ENCODE assay signal across 1 fruit fly cellular context in genomic region chr3R:22494523-22495309, dm6.
TF ChIP-seq lines count a peak whose summit lies in the region.

No protein-coding gene starts in this region.

TF ChIP-seq in whole organism, embryonic, 481 proteins besides CTCF, POLR2A, EP300 and RAD21 (continued from another document and continues in another):
- TF ChIP-seq CHES-1-like (GFP tag; optimal IDR thresholded peaks at IDR 0.05; lab: Kevin White, UChicago) = no peak
- peak; percentile 90 for TF ChIP-seq sens (GFP tag; lab: Kevin White, UChicago)
- peak; percentile 66 for TF ChIP-seq Deaf1 (tag; optimal IDR thresholded peaks at IDR 0.05; lab: Kevin White, UChicago)
- TF ChIP-seq CG1602 (GFP tag; optimal IDR thresholded peaks at IDR 0.05; lab: Kevin White, UChicago) = no peak
- TF ChIP-seq CG3281 (GFP tag; optimal IDR thresholded peaks at IDR 0.05; lab: Kevin White, UChicago) = peak; percentile 8
- TF ChIP-seq CG7987 (GFP tag; optimal IDR thresholded peaks at IDR 0.05; lab: Kevin White, UChicago) = no peak
- peak; percentile 32; the same call in 1 of the 2 replicates for TF ChIP-seq CG31441 (GFP tag; IDR thresholded peaks at IDR 0.05; lab: Robert Waterston, UW)
- no peak for TF ChIP-seq sd (tag; optimal IDR thresholded peaks at IDR 0.05; lab: Kevin White, UChicago)
- TF ChIP-seq CG16815 (GFP tag; optimal IDR thresholded peaks at IDR 0.05; lab: Kevin White, UChicago) = no peak
- no peak for TF ChIP-seq CG3995 (GFP tag; optimal IDR thresholded peaks at IDR 0.05; lab: Kevin White, UChicago)
- no peak for TF ChIP-seq inv (GFP tag; IDR thresholded peaks at IDR 0.05; lab: Robert Waterston, UW; ENCODE audit: partially characterized antibody)
- TF ChIP-seq E2f1 (GFP tag; IDR thresholded peaks at IDR 0.05; lab: Robert Waterston, UW) = 0 out of 2 replicates have a peak, but pooled peaks have one; percentile 30
- TF ChIP-seq danr (GFP tag; IDR thresholded peaks at IDR 0.05; lab: Robert Waterston, UW) = no peak
- TF ChIP-seq chinmo (GFP tag; IDR thresholded peaks at IDR 0.05; lab: Robert Waterston, UW; ENCODE audit: partially characterized antibody) = 0 out of 4 replicates have a peak, but pooled peaks have one; percentile 35
- TF ChIP-seq tap (tag; optimal IDR thresholded peaks at IDR 0.05; lab: Kevin White, UChicago) = peak; percentile 36
- TF ChIP-seq Fer1 (GFP tag; optimal IDR thresholded peaks at IDR 0.05; lab: Kevin White, UChicago) = peak; percentile 33
- no peak for TF ChIP-seq Dek (tag; optimal IDR thresholded peaks at IDR 0.05; lab: Kevin White, UChicago)
- TF ChIP-seq CG10979 (tag; optimal IDR thresholded peaks at IDR 0.05; lab: Kevin White, UChicago) = peak; percentile 62
- no peak for TF ChIP-seq pzg (GFP tag; optimal IDR thresholded peaks at IDR 0.05; lab: Kevin White, UChicago)
- TF ChIP-seq exex (tag; optimal IDR thresholded peaks at IDR 0.05; lab: Kevin White, UChicago) = peak; percentile 68
- TF ChIP-seq CG9215 (GFP tag; IDR thresholded peaks at IDR 0.05; lab: Robert Waterston, UW) = peak; percentile 7; the same call in 1 of the 2 replicates
- peak; percentile 50 for TF ChIP-seq nau (GFP tag; optimal IDR thresholded peaks at IDR 0.05; lab: Kevin White, UChicago)
- TF ChIP-seq CG8478 (optimal IDR thresholded peaks at IDR 0.05; lab: Kevin White, UChicago) = peak; percentile 45
- no peak for TF ChIP-seq E2f2 (GFP tag; IDR thresholded peaks at IDR 0.05; lab: Robert Waterston, UW)
- no peak for TF ChIP-seq Side (GFP tag; optimal IDR thresholded peaks at IDR 0.05; lab: Kevin White, UChicago)
- peak; percentile 9 for TF ChIP-seq Six4 (GFP tag; optimal IDR thresholded peaks at IDR 0.05; lab: Kevin White, UChicago)
- no peak for TF ChIP-seq HLHmδ (GFP tag; optimal IDR thresholded peaks at IDR 0.05; lab: Kevin White, UChicago)
- TF ChIP-seq tup (GFP tag; optimal IDR thresholded peaks at IDR 0.05; lab: Kevin White, UChicago) = no peak
- TF ChIP-seq so (GFP tag; IDR thresholded peaks at IDR 0.05; lab: Robert Waterston, UW) = no peak
- no peak for TF ChIP-seq lola (GFP tag; optimal IDR thresholded peaks at IDR 0.05; lab: Kevin White, UChicago)
- TF ChIP-seq Fer2 (tag; optimal IDR thresholded peaks at IDR 0.05; lab: Kevin White, UChicago) = no peak
- TF ChIP-seq gsb-n (tag; optimal IDR thresholded peaks at IDR 0.05; lab: Kevin White, UChicago) = no peak
- no peak for TF ChIP-seq Bteb2 (GFP tag; optimal IDR thresholded peaks at IDR 0.05; lab: Kevin White, UChicago)
- no peak for TF ChIP-seq p53 (GFP tag; optimal IDR thresholded peaks at IDR 0.05; lab: Kevin White, UChicago)
- TF ChIP-seq CG8089 (GFP tag; optimal IDR thresholded peaks at IDR 0.05; lab: Kevin White, UChicago) = no peak
- peak; percentile 28 for TF ChIP-seq CG12769 (tag; optimal IDR thresholded peaks at IDR 0.05; lab: Kevin White, UChicago)
- TF ChIP-seq run (tag; optimal IDR thresholded peaks at IDR 0.05; lab: Kevin White, UChicago) = no peak
- no peak for TF ChIP-seq cas (GFP tag; IDR thresholded peaks at IDR 0.05; lab: Robert Waterston, UW)
- no peak for TF ChIP-seq Xrp1 (GFP tag; IDR thresholded peaks at IDR 0.05; lab: Robert Waterston, UW)
- peak; percentile 23 for TF ChIP-seq Hsf (GFP tag; optimal IDR thresholded peaks at IDR 0.05; lab: Kevin White, UChicago)
- no peak for TF ChIP-seq CG15073 (GFP tag; optimal IDR thresholded peaks at IDR 0.05; lab: Kevin White, UChicago)
- no peak for TF ChIP-seq CG3163 (GFP tag; optimal IDR thresholded peaks at IDR 0.05; lab: Kevin White, UChicago)
- no peak for TF ChIP-seq CG34422 (GFP tag; IDR thresholded peaks at IDR 0.05; lab: Robert Waterston, UW)
- peak; percentile 7 for TF ChIP-seq CG6765 (GFP tag; optimal IDR thresholded peaks at IDR 0.05; lab: Kevin White, UChicago)
- TF ChIP-seq cwo (GFP tag; optimal IDR thresholded peaks at IDR 0.05; lab: Kevin White, UChicago) = peak; percentile 54
- peak; percentile 25 for TF ChIP-seq CG15269 (tag; optimal IDR thresholded peaks at IDR 0.05; lab: Kevin White, UChicago)
- peak; percentile 81 for TF ChIP-seq abd-A (tag; optimal IDR thresholded peaks at IDR 0.05; lab: Kevin White, UChicago)
- no peak for TF ChIP-seq gsb (GFP tag; IDR thresholded peaks at IDR 0.05; lab: Robert Waterston, UW)
- peak; percentile 28; the same call in 2 of the 3 replicates for TF ChIP-seq tgo (GFP tag; IDR thresholded peaks at IDR 0.05; lab: Robert Waterston, UW)
- TF ChIP-seq gro (GFP tag; optimal IDR thresholded peaks at IDR 0.05; lab: Kevin White, UChicago) = no peak
- TF ChIP-seq fd64A (GFP tag; optimal IDR thresholded peaks at IDR 0.05; lab: Kevin White, UChicago) = peak; percentile 3
- no peak for TF ChIP-seq pb (GFP tag; optimal IDR thresholded peaks at IDR 0.05; lab: Kevin White, UChicago)
- no peak for TF ChIP-seq unc-4 (GFP tag; IDR thresholded peaks at IDR 0.05; lab: Robert Waterston, UW; ENCODE audit: partially characterized antibody)
- no peak for TF ChIP-seq C15 (GFP tag; IDR thresholded peaks at IDR 0.05; lab: Robert Waterston, UW)
- peak; percentile 53 for TF ChIP-seq CG7556 (GFP tag; optimal IDR thresholded peaks at IDR 0.05; lab: Kevin White, UChicago)
- TF ChIP-seq dmrt11E (tag; optimal IDR thresholded peaks at IDR 0.05; lab: Kevin White, UChicago) = no peak
- TF ChIP-seq CG16779 (GFP tag; IDR thresholded peaks at IDR 0.05; lab: Robert Waterston, UW) = no peak
- TF ChIP-seq Scr (GFP tag; IDR thresholded peaks at IDR 0.05; lab: Robert Waterston, UW; ENCODE audit: partially characterized antibody) = no peak
- TF ChIP-seq CG4424 (GFP tag; optimal IDR thresholded peaks at IDR 0.05; lab: Kevin White, UChicago) = peak; percentile 54
- TF ChIP-seq CG32767 (GFP tag; IDR thresholded peaks at IDR 0.05; lab: Robert Waterston, UW) = no peak
- TF ChIP-seq Hmx (GFP tag; optimal IDR thresholded peaks at IDR 0.05; lab: Kevin White, UChicago) = no peak
- TF ChIP-seq otp (GFP tag; IDR thresholded peaks at IDR 0.05; lab: Robert Waterston, UW) = no peak
- TF ChIP-seq rib (GFP tag; IDR thresholded peaks at IDR 0.05; lab: Robert Waterston, UW) = no peak
- TF ChIP-seq CG3065 (GFP tag; optimal IDR thresholded peaks at IDR 0.05; lab: Kevin White, UChicago) = no peak
- TF ChIP-seq Adf1 (GFP tag; IDR thresholded peaks at IDR 0.05; lab: Robert Waterston, UW) = no peak
- TF ChIP-seq dimm (GFP tag; IDR thresholded peaks at IDR 0.05; lab: Robert Waterston, UW) = no peak
- TF ChIP-seq Mad (GFP tag; optimal IDR thresholded peaks at IDR 0.05; lab: Kevin White, UChicago) = no peak
- no peak for TF ChIP-seq PHDP (tag; optimal IDR thresholded peaks at IDR 0.05; lab: Kevin White, UChicago)
- TF ChIP-seq Dip2 (GFP tag; IDR thresholded peaks at IDR 0.05; lab: Robert Waterston, UW) = no peak
- TF ChIP-seq CG11560 (tag; IDR thresholded peaks at IDR 0.05; lab: Robert Waterston, UW) = no peak
- TF ChIP-seq CG11723 (GFP tag; optimal IDR thresholded peaks at IDR 0.05; lab: Kevin White, UChicago) = no peak
- no peak for TF ChIP-seq CG8765 (GFP tag; IDR thresholded peaks at IDR 0.05; lab: Robert Waterston, UW)
- peak in 1 of 2 experiments; percentile 21 for TF ChIP-seq Hr51 (GFP tag; optimal IDR thresholded peaks at IDR 0.05; lab: Kevin White, UChicago)
- TF ChIP-seq CG11085 (GFP tag; IDR thresholded peaks at IDR 0.05; lab: Robert Waterston, UW) = no peak
- TF ChIP-seq CG14667 (GFP tag; IDR thresholded peaks at IDR 0.05; lab: Robert Waterston, UW) = 0 out of 2 replicates have a peak, but pooled peaks have one; percentile 44
- TF ChIP-seq dan (GFP tag; IDR thresholded peaks at IDR 0.05; lab: Robert Waterston, UW) = no peak
- TF ChIP-seq sim (GFP tag; IDR thresholded peaks at IDR 0.05; lab: Robert Waterston, UW) = no peak
- TF ChIP-seq CG1529 (GFP tag; optimal IDR thresholded peaks at IDR 0.05; lab: Kevin White, UChicago) = no peak
- TF ChIP-seq NK7.1 (GFP tag; optimal IDR thresholded peaks at IDR 0.05; lab: Kevin White, UChicago) = no peak
- peak; percentile 6 for TF ChIP-seq D19B (GFP tag; optimal IDR thresholded peaks at IDR 0.05; lab: Kevin White, UChicago)
- no peak for TF ChIP-seq ERR (GFP tag; optimal IDR thresholded peaks at IDR 0.05; lab: Kevin White, UChicago)
- no peak for TF ChIP-seq Blimp-1 (GFP tag; optimal IDR thresholded peaks at IDR 0.05; lab: Kevin White, UChicago)
- TF ChIP-seq ewg (GFP tag; optimal IDR thresholded peaks at IDR 0.05; lab: Kevin White, UChicago) = no peak
- no peak for TF ChIP-seq jigr1 (GFP tag; IDR thresholded peaks at IDR 0.05; lab: Robert Waterston, UW)
- peak; percentile 11 for TF ChIP-seq BtbVII (GFP tag; optimal IDR thresholded peaks at IDR 0.05; lab: Kevin White, UChicago)
- no peak for TF ChIP-seq CG3726 (GFP tag; IDR thresholded peaks at IDR 0.05; lab: Robert Waterston, UW)
- TF ChIP-seq Mes4 (GFP tag; optimal IDR thresholded peaks at IDR 0.05; lab: Kevin White, UChicago) = no peak
- no peak for TF ChIP-seq CG18599 (GFP tag; optimal IDR thresholded peaks at IDR 0.05; lab: Kevin White, UChicago)
- TF ChIP-seq sc (optimal IDR thresholded peaks at IDR 0.05; lab: Kevin White, UChicago) = no peak
- no peak for TF ChIP-seq sc (GFP tag; optimal IDR thresholded peaks at IDR 0.05; lab: Kevin White, UChicago)
- peak; percentile 35 for TF ChIP-seq Max (GFP tag; optimal IDR thresholded peaks at IDR 0.05; lab: Kevin White, UChicago)
- no peak for TF ChIP-seq pho (GFP tag; optimal IDR thresholded peaks at IDR 0.05; lab: Kevin White, UChicago)
- no peak for TF ChIP-seq BEAF-32 (GFP tag; optimal IDR thresholded peaks at IDR 0.05; lab: Kevin White, UChicago)
- TF ChIP-seq Lpt (GFP tag; optimal IDR thresholded peaks at IDR 0.05; lab: Kevin White, UChicago) = no peak
- TF ChIP-seq ab (GFP tag; optimal IDR thresholded peaks at IDR 0.05; lab: Kevin White, UChicago) = no peak
- no peak for TF ChIP-seq ranshi (GFP tag; IDR thresholded peaks at IDR 0.05; lab: Robert Waterston, UW)
- peak; percentile 26 for TF ChIP-seq unpg (GFP tag; optimal IDR thresholded peaks at IDR 0.05; lab: Kevin White, UChicago)
- TF ChIP-seq ind (GFP tag; optimal IDR thresholded peaks at IDR 0.05; lab: Kevin White, UChicago) = peak; percentile 59
- no peak for TF ChIP-seq shn (GFP tag; optimal IDR thresholded peaks at IDR 0.05; lab: Kevin White, UChicago)
- TF ChIP-seq Spps (tag; optimal IDR thresholded peaks at IDR 0.05; lab: Kevin White, UChicago) = no peak
- TF ChIP-seq pan (optimal IDR thresholded peaks at IDR 0.05; lab: Kevin White, UChicago) = no peak
- TF ChIP-seq pan (GFP tag; optimal IDR thresholded peaks at IDR 0.05 in 1 of 2, IDR thresholded peaks at IDR 0.05 in 1 of 2) = no peak
- no peak for TF ChIP-seq lov (optimal IDR thresholded peaks at IDR 0.05; lab: Kevin White, UChicago)
- TF ChIP-seq lov (GFP tag; IDR thresholded peaks at IDR 0.05; lab: Robert Waterston, UW) = no peak
- no peak for TF ChIP-seq toy (GFP tag; IDR thresholded peaks at IDR 0.05; lab: Robert Waterston, UW)
- TF ChIP-seq CG11398 (GFP tag; optimal IDR thresholded peaks at IDR 0.05; lab: Kevin White, UChicago) = no peak
- no peak for TF ChIP-seq CkIIα-i1 (GFP tag; IDR thresholded peaks at IDR 0.05; lab: Robert Waterston, UW)
- no peak for TF ChIP-seq CG18262 (tag; optimal IDR thresholded peaks at IDR 0.05; lab: Kevin White, UChicago)
- TF ChIP-seq fd3F (GFP tag; optimal IDR thresholded peaks at IDR 0.05; lab: Kevin White, UChicago) = no peak
- TF ChIP-seq CG14441 (GFP tag; IDR thresholded peaks at IDR 0.05; lab: Robert Waterston, UW) = no peak
- no peak for TF ChIP-seq tio (GFP tag; optimal IDR thresholded peaks at IDR 0.05; lab: Kevin White, UChicago)
- TF ChIP-seq CG11504 (tag; optimal IDR thresholded peaks at IDR 0.05; lab: Kevin White, UChicago) = peak; percentile 70
- TF ChIP-seq ash1 (GFP tag; optimal IDR thresholded peaks at IDR 0.05; lab: Kevin White, UChicago) = no peak
- peak; percentile 40 for TF ChIP-seq CG13296 (GFP tag; optimal IDR thresholded peaks at IDR 0.05; lab: Kevin White, UChicago)
- peak; percentile 40 for TF ChIP-seq CG8281 (tag; optimal IDR thresholded peaks at IDR 0.05; lab: Kevin White, UChicago)
- TF ChIP-seq wdn (GFP tag; IDR thresholded peaks at IDR 0.05; lab: Robert Waterston, UW) = 0 out of 2 replicates have a peak, but pooled peaks have one; percentile 37
- TF ChIP-seq bigmax (GFP tag; optimal IDR thresholded peaks at IDR 0.05; lab: Kevin White, UChicago) = no peak
- peak; percentile 2 for TF ChIP-seq sug (tag; optimal IDR thresholded peaks at IDR 0.05; lab: Kevin White, UChicago)
- no peak for TF ChIP-seq az2 (GFP tag; optimal IDR thresholded peaks at IDR 0.05; lab: Kevin White, UChicago)
- TF ChIP-seq cg (GFP tag; optimal IDR thresholded peaks at IDR 0.05; lab: Kevin White, UChicago) = peak; percentile 35
- TF ChIP-seq fd96Cb (tag; optimal IDR thresholded peaks at IDR 0.05; lab: Kevin White, UChicago) = peak; percentile 73
- TF ChIP-seq CG18619 (GFP tag; optimal IDR thresholded peaks at IDR 0.05; lab: Kevin White, UChicago) = no peak
- peak; percentile 33 for TF ChIP-seq CG4820 (GFP tag; optimal IDR thresholded peaks at IDR 0.05; lab: Kevin White, UChicago)
- peak; percentile 58 for TF ChIP-seq CG7839 (tag; optimal IDR thresholded peaks at IDR 0.05; lab: Kevin White, UChicago)
- peak; percentile 0 for TF ChIP-seq CG15514 (GFP tag; optimal IDR thresholded peaks at IDR 0.05; lab: Kevin White, UChicago)
- no peak for TF ChIP-seq CG31365 (tag; optimal IDR thresholded peaks at IDR 0.05; lab: Kevin White, UChicago)
- TF ChIP-seq CG8359 (GFP tag; optimal IDR thresholded peaks at IDR 0.05; lab: Kevin White, UChicago; ENCODE audit: borderline replicate concordance) = no peak
- TF ChIP-seq chif (GFP tag; optimal IDR thresholded peaks at IDR 0.05; lab: Kevin White, UChicago) = no peak
- no peak for TF ChIP-seq nom (GFP tag; optimal IDR thresholded peaks at IDR 0.05; lab: Kevin White, UChicago)
- peak; percentile 77 for TF ChIP-seq Abd-B (GFP tag; optimal IDR thresholded peaks at IDR 0.05; lab: Kevin White, UChicago)
- TF ChIP-seq CG18011 (GFP tag; optimal IDR thresholded peaks at IDR 0.05; lab: Kevin White, UChicago) = no peak
- no peak for TF ChIP-seq Rx (GFP tag; IDR thresholded peaks at IDR 0.05; lab: Robert Waterston, UW)
- TF ChIP-seq CG10147 (GFP tag; optimal IDR thresholded peaks at IDR 0.05; lab: Kevin White, UChicago) = peak; percentile 18
- no peak for TF ChIP-seq Dfd (GFP tag; optimal IDR thresholded peaks at IDR 0.05; lab: Kevin White, UChicago)
- TF ChIP-seq Myb (GFP tag; optimal IDR thresholded peaks at IDR 0.05; lab: Kevin White, UChicago) = no peak
- TF ChIP-seq Pdp1 (GFP tag; optimal IDR thresholded peaks at IDR 0.05; lab: Kevin White, UChicago) = peak in 1 of 2 experiments; percentile 31
- TF ChIP-seq gce (GFP tag; IDR thresholded peaks at IDR 0.05; lab: Robert Waterston, UW) = no peak
- no peak for TF ChIP-seq CG12659 (GFP tag; optimal IDR thresholded peaks at IDR 0.05; lab: Kevin White, UChicago)
